Worm (Caenorhabditis elegans) whole organism, L1 larva: ENCODE data around the gene sre-4.

Experiments
- F16B12.6 ChIP-seq: fragments of 150-350 bp; optimal IDR thresholded peaks from 2 replicates; lab custom pipeline; 2014; ENCODE audit warnings: missing biosample characterization, missing genetic modification characterization
- dpl-1 ChIP-seq, 3 experiments: fragments of 150-350 bp in 2 of 3; sonication (generic microtip) in 1 of 3; optimal IDR thresholded peaks; 2 replicates each; lab custom pipeline; 2014 to 2017; ENCODE audit warnings: missing biosample characterization in 3 of 3, missing genetic modification characterization in 3 of 3, missing genetic modification reagents in 3 of 3
- egl-27 ChIP-seq, 2 experiments: fragments of 150-350 bp in 1 of 2; sonication (generic microtip); optimal IDR thresholded peaks; 3 replicates each; lab custom pipeline; 2017 to 2018; ENCODE audit warnings: missing biosample characterization in 2 of 2, missing genetic modification characterization in 2 of 2, missing genetic modification reagents in 2 of 2
- lin-15B ChIP-seq: fragments of 150-350 bp; sonication (generic microtip); optimal IDR thresholded peaks from 3 replicates; lab custom pipeline; 2014; ENCODE audit warnings: missing biosample characterization, missing genetic modification characterization
- lin-39 ChIP-seq: fragments of 150-350 bp; optimal IDR thresholded peaks from 2 replicates; lab custom pipeline; 2014; ENCODE audit warnings: missing biosample characterization, missing genetic modification reagents, missing genetic modification characterization
- nhr-12 ChIP-seq: sonication (generic microtip); optimal IDR thresholded peaks from 2 replicates; lab custom pipeline; 2017; ENCODE audit warnings: missing biosample characterization, missing genetic modification characterization
- nhr-28 ChIP-seq: fragments of 150-350 bp; optimal IDR thresholded peaks from 2 replicates; lab custom pipeline; 2014; ENCODE audit warnings: missing biosample characterization, missing genetic modification characterization
- snpc-4 ChIP-seq: fragments of 150-350 bp; optimal IDR thresholded peaks from 2 replicates; lab custom pipeline; 2014; ENCODE audit warnings: missing biosample characterization, missing genetic modification characterization
- unc-130 ChIP-seq: fragments of 150-350 bp; optimal IDR thresholded peaks from 2 replicates; lab custom pipeline; 2017; ENCODE audit warnings: missing biosample characterization, missing genetic modification characterization, inconsistent platforms
- unc-62 ChIP-seq: fragments of 150-350 bp; optimal IDR thresholded peaks from 2 replicates; lab custom pipeline; 2014; ENCODE audit warnings: missing biosample characterization, missing genetic modification reagents, missing genetic modification characterization
- zip-4 ChIP-seq: fragments of 200-800 bp; sonication (Bioruptor generic); optimal IDR thresholded peaks from 2 replicates; lab custom pipeline; 2018; ENCODE audit warnings: mild to moderate bottlenecking, missing genetic modification characterization, moderate library complexity, missing compliant biosample characterization

DNA sequence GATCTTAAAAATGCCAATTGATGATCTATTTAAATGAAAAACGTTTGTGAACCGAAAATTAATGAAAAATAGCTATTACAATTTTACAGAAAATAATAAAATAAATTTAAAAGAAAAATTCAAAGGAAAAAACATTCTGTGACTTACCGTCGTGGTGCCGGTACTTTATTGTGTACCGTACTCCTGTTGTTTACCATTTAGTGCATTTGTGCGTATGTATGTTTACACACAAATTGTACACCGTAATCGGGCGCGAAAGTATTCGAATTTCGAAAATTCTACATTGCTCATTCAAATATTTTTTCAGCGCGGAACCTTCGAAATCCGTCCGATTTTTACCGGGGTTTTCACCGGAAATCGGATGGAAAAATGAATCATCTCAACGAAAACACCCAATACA, 6.6 kb downstream of the sre-4 start, which contains the start of gene T13F2.6:
- TF ChIP-seq lin-39 (tag; lab: Kevin White, UChicago) = no peak
- TF ChIP-seq snpc-4 = no peak
- no peak for TF ChIP-seq F16B12.6 (tag; lab: Kevin White, UChicago)
- no peak for TF ChIP-seq nhr-28 (tag; lab: Kevin White, UChicago)
- TF ChIP-seq lin-15B = no peak
- TF ChIP-seq egl-27 (tag; optimal IDR thresholded peaks at IDR 0.05; lab: Kevin White, UChicago) = no peak
- TF ChIP-seq dpl-1 (GFP tag; optimal IDR thresholded peaks at IDR 0.05; lab: Kevin White, UChicago) = no peak
- no peak for TF ChIP-seq unc-62
- no peak for TF ChIP-seq unc-130
- no peak for TF ChIP-seq nhr-12 (tag; lab: Kevin White, UChicago)
- no peak for TF ChIP-seq zip-4
